Fruit fly (Drosophila melanogaster): Measurements from ENCODE around the gene Or67c.

The Or67c gene

dm6 chr3L:10215365-10215764, 29.1 kb downstream of the Or67c start, which contains the start of gene CG8065:
TSS of gene CG8065 (plus strand) at chr3L:10215665.
- no peak for TF ChIP-seq CG7045 (GFP tag; optimal IDR thresholded peaks at IDR 0.05)
- no peak for TF ChIP-seq CG12768 (GFP tag; optimal IDR thresholded peaks at IDR 0.05)
- TF ChIP-seq Crg-1 (GFP tag; optimal IDR thresholded peaks at IDR 0.05) = no peak
- no peak for TF ChIP-seq CG7101 (tag; optimal IDR thresholded peaks at IDR 0.05)
- no peak for TF ChIP-seq ovo (GFP tag; optimal IDR thresholded peaks at IDR 0.05)
- no peak for TF ChIP-seq tj (GFP tag; optimal IDR thresholded peaks at IDR 0.05)
- no peak for TF ChIP-seq CG33017 (tag; optimal IDR thresholded peaks at IDR 0.05)
- no peak for TF ChIP-seq cic (GFP tag; optimal IDR thresholded peaks at IDR 0.05)
- no peak for TF ChIP-seq CG5204 (GFP tag; optimal IDR thresholded peaks at IDR 0.05)
- TF ChIP-seq bab1 (GFP tag; optimal IDR thresholded peaks at IDR 0.05) = no peak

DNA sequence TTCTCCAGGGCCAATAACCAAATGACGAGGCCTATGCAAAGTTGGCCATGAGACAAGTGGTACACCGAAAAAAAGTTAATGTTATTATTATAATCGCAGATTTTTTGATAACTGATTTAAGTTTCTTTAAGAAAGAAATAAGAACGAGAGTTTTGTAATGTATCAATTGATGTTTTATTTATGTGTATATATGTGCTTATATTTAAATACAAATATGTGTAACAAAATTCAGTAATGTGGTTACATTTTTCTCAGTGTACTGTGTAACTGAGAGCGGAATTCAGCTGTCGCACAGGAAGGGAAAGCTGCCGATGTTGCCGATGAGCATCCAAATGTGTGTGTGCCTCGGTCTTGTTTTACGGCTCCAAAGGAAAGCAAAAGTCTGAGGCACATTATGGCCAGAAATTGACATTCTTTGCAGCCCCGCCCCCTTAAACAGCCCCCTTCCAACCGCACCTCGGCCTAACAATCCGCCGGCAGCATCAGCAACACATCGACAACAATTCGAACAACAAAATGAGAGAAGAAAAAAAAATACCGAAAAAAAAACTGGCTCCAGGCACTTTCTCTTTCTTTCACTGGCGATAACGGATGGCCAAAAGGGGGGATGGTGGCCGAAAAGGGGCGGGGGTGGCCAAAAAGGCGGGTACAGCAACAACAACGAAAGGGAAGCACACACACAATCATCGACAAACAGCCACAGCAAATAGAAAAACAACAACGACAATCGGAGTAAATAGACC, 38.1 kb downstream of the Or67c start:
- no peak for TF ChIP-seq CG1620 (GFP tag; optimal IDR thresholded peaks at IDR 0.05)
- no peak for TF ChIP-seq Clk (GFP tag; optimal IDR thresholded peaks at IDR 0.05)
- no peak for TF ChIP-seq Mnt (GFP tag; optimal IDR thresholded peaks at IDR 0.05)
- TF ChIP-seq CG7045 (GFP tag; optimal IDR thresholded peaks at IDR 0.05) = no peak
- no peak for TF ChIP-seq cnc (optimal IDR thresholded peaks at IDR 0.05)
- TF ChIP-seq bab1 (GFP tag; optimal IDR thresholded peaks at IDR 0.05) = no peak
- no peak for TF ChIP-seq CG7101 (tag; optimal IDR thresholded peaks at IDR 0.05)

DNA sequence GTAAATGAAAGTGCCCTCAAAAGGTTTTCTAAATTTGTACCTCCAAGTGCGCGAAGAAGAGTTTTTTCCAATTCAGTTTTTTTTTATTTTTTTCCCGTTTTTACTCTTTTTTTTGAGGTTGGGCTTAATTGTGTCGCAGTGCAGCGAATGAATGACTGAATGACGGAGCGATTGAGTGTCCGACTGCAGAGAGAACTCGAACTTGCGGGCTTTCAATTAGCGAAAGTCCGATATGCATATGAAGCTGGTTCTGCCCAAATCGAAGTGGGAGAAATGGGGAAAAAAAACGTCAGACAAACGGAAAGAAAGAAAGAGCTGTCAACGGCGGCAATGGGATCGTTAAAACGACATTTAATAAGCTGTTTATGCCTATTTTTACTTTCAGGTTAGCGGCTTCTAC, 38.7 kb downstream of the Or67c start:
- no peak for TF ChIP-seq CG1620 (GFP tag; optimal IDR thresholded peaks at IDR 0.05)
- no peak for TF ChIP-seq cnc (optimal IDR thresholded peaks at IDR 0.05)
- TF ChIP-seq CG7101 (tag; optimal IDR thresholded peaks at IDR 0.05) = no peak
- TF ChIP-seq ovo (GFP tag; optimal IDR thresholded peaks at IDR 0.05) = no peak
- no peak for TF ChIP-seq Hr96 (GFP tag; optimal IDR thresholded peaks at IDR 0.05)
- no peak for TF ChIP-seq CG14711 (tag; optimal IDR thresholded peaks at IDR 0.05)
- TF ChIP-seq Mnt (GFP tag; optimal IDR thresholded peaks at IDR 0.05) = no peak
- no peak for TF ChIP-seq CG33017 (tag; optimal IDR thresholded peaks at IDR 0.05)
- no peak for TF ChIP-seq bab1 (GFP tag; optimal IDR thresholded peaks at IDR 0.05)
- TF ChIP-seq CG5204 (GFP tag; optimal IDR thresholded peaks at IDR 0.05) = no peak
- TF ChIP-seq Clk (GFP tag; optimal IDR thresholded peaks at IDR 0.05) = no peak
- no peak for TF ChIP-seq Crg-1 (GFP tag; optimal IDR thresholded peaks at IDR 0.05)
- no peak for TF ChIP-seq CG12768 (GFP tag; optimal IDR thresholded peaks at IDR 0.05)
- TF ChIP-seq kay (GFP tag; ENCODE audit: borderline replicate concordance) = no peak
- no peak for TF ChIP-seq CG11617 (GFP tag; optimal IDR thresholded peaks at IDR 0.05)
- no peak for TF ChIP-seq tj (GFP tag; optimal IDR thresholded peaks at IDR 0.05)
- no peak for TF ChIP-seq pad (GFP tag; optimal IDR thresholded peaks at IDR 0.05)

DNA sequence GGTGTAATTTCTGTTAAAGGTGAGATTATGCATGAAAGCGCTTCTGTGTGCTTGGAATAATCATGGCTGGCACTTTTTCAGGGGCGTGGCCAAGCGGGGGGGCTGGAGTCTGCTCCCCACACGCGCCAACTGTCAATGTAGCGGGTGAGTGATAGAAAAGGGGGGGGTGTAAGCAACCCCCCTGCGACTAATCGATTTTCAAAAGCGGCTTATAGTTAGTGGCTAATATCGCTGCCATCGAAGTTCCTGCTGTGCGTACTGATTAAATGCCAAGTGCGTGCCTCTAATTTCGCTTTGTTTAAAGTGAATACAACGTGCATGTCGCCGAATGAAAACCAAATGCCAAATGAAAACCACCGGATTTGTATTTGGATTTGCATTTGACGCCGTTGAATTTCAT, 39.8 kb downstream of the Or67c start:
- TF ChIP-seq Clk (GFP tag; optimal IDR thresholded peaks at IDR 0.05) (no peak), bab1 (GFP tag; optimal IDR thresholded peaks at IDR 0.05) (no peak), CG7045 (GFP tag; optimal IDR thresholded peaks at IDR 0.05) (no peak), tj (GFP tag; optimal IDR thresholded peaks at IDR 0.05) (no peak), pad (GFP tag; optimal IDR thresholded peaks at IDR 0.05) (no peak), toe (GFP tag; optimal IDR thresholded peaks at IDR 0.05) (no peak), CG33017 (tag; optimal IDR thresholded peaks at IDR 0.05) (no peak), kay (GFP tag; ENCODE audit: borderline replicate concordance) (no peak), Crg-1 (GFP tag; optimal IDR thresholded peaks at IDR 0.05) (no peak)

DNA sequence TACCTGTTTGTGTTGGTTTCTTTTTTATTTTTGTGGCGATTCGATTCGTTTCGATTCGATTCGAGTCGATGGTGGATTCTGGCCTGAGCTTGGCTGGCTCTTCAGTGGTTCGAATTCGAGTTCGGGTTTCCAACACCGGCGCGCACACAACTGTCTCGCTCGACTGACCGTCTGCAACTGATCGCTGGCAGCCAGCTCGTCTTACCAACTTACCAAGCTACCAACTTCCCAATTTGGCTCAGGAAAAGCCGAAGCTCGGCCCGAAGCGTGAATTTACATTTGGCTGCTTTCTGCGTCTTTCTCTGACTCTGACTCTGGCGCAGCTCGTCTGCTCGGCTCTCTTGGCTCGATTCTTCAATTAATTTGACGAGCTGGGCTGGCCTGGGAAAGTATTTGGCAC, 42.9 kb downstream of the Or67c start, which contains the start of gene ect:
ect (minus strand) TSS at position 183 of the 400 bp plus-strand sequence.
- TF ChIP-seq CG14711 (tag; optimal IDR thresholded peaks at IDR 0.05) = no peak
- TF ChIP-seq ovo (GFP tag; optimal IDR thresholded peaks at IDR 0.05) = no peak
- no peak for TF ChIP-seq CG7045 (GFP tag; optimal IDR thresholded peaks at IDR 0.05)
- TF ChIP-seq Crg-1 (GFP tag; optimal IDR thresholded peaks at IDR 0.05) = no peak
- no peak for TF ChIP-seq toe (GFP tag; optimal IDR thresholded peaks at IDR 0.05)
- no peak for TF ChIP-seq Hr96 (GFP tag; optimal IDR thresholded peaks at IDR 0.05)
- TF ChIP-seq CG12768 (GFP tag; optimal IDR thresholded peaks at IDR 0.05) = no peak
- no peak for TF ChIP-seq CG1620 (GFP tag; optimal IDR thresholded peaks at IDR 0.05)
- TF ChIP-seq Mnt (GFP tag; optimal IDR thresholded peaks at IDR 0.05) = no peak
- TF ChIP-seq bab1 (GFP tag; optimal IDR thresholded peaks at IDR 0.05) = no peak
- TF ChIP-seq cic (GFP tag; optimal IDR thresholded peaks at IDR 0.05) = no peak

DNA sequence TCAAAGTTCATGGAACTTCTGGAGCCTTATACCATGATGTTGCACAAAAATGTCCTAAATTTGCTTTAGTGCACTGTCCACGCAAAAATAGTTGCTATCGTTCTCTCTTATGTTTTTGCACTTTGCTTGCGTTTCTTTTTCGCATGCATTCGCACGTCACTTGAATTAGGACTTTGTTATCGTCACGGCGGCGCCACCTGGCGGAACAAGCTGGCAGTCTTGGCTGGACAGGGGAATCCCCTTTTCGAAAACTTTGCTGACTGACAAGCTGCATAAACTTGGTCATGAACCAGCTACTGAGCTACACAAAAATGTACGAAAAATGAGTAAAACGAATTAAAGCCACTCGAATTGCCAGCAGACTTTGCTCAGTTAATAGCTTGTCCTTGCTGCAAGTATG, 44.9 kb downstream of the Or67c start:
- TF ChIP-seq Mnt (GFP tag; optimal IDR thresholded peaks at IDR 0.05) (no peak), CG7045 (GFP tag; optimal IDR thresholded peaks at IDR 0.05) (no peak), CG11617 (GFP tag; optimal IDR thresholded peaks at IDR 0.05) (no peak), bab1 (GFP tag; optimal IDR thresholded peaks at IDR 0.05) (no peak), cnc (optimal IDR thresholded peaks at IDR 0.05) (no peak), CG33017 (tag; optimal IDR thresholded peaks at IDR 0.05) (no peak), Clk (GFP tag; optimal IDR thresholded peaks at IDR 0.05) (no peak), Crg-1 (GFP tag; optimal IDR thresholded peaks at IDR 0.05) (no peak), pad (GFP tag; optimal IDR thresholded peaks at IDR 0.05) (no peak), ovo (GFP tag; optimal IDR thresholded peaks at IDR 0.05) (no peak), CG1620 (GFP tag; optimal IDR thresholded peaks at IDR 0.05) (no peak), cic (GFP tag; optimal IDR thresholded peaks at IDR 0.05) (no peak), CG12768 (GFP tag; optimal IDR thresholded peaks at IDR 0.05) (no peak), kay (GFP tag; ENCODE audit: borderline replicate concordance) (no peak), Hr96 (GFP tag; optimal IDR thresholded peaks at IDR 0.05) (no peak), tj (GFP tag; optimal IDR thresholded peaks at IDR 0.05) (no peak), CG14711 (tag; optimal IDR thresholded peaks at IDR 0.05) (no peak)

All from whole organism, adult.